Worm (Caenorhabditis elegans) whole organism, midembryonic: ENCODE measurements around the gene sdf-9.

Experiments used
- T22C8.4 ChIP-seq: fragments of 200-800 bp; sonication (Bioruptor generic); IDR thresholded peaks from 2 replicates; pipeline ENCODE4 v1.3.6; 2022; ENCODE audit warnings: missing genetic modification characterization, missing compliant biosample characterization
- cog-1 ChIP-seq: sonication (generic microtip); optimal IDR thresholded peaks from 2 replicates; lab custom pipeline; 2016; ENCODE audit warnings: missing genetic modification characterization, missing compliant biosample characterization
- flt-1 ChIP-seq: fragments of 200-800 bp; sonication (Bioruptor generic); IDR thresholded peaks from 2 replicates; pipeline ENCODE4 v1.3.6; 2022; ENCODE audit warnings: missing genetic modification characterization, missing compliant biosample characterization
- klf-2 ChIP-seq: fragments of 200-800 bp; sonication (Bioruptor generic); conservative IDR thresholded peaks from 2 replicates; pipeline ENCODE4 v1.3.6; 2022; ENCODE audit warnings: missing genetic modification reagents, missing genetic modification characterization, missing compliant biosample characterization
- med-1 ChIP-seq: sonication (generic microtip); optimal IDR thresholded peaks from 2 replicates; lab custom pipeline; 2017; ENCODE audit warnings: missing genetic modification characterization, mild to moderate bottlenecking, missing compliant biosample characterization, antibody characterized with exemption, missing genetic modification reagents; ENCODE audit not compliant: insufficient read depth
- ref-1 ChIP-seq: fragments of 200-800 bp; sonication (Bioruptor generic); conservative IDR thresholded peaks from 2 replicates; pipeline ENCODE4 v1.3.6; 2022; ENCODE audit warnings: missing genetic modification reagents, missing genetic modification characterization, missing compliant biosample characterization
- tab-1 ChIP-seq: fragments of 200-800 bp; sonication (Bioruptor generic); IDR thresholded peaks from 2 replicates; pipeline ENCODE4 v1.3.6; 2022; ENCODE audit warnings: missing genetic modification characterization, missing compliant biosample characterization
- ztf-23 ChIP-seq: fragments of 200-800 bp; sonication (Bioruptor generic); IDR thresholded peaks from 2 replicates; pipeline ENCODE4 v1.3.6; 2022; ENCODE audit warnings: missing genetic modification reagents, missing genetic modification characterization, missing compliant biosample characterization

DNA sequence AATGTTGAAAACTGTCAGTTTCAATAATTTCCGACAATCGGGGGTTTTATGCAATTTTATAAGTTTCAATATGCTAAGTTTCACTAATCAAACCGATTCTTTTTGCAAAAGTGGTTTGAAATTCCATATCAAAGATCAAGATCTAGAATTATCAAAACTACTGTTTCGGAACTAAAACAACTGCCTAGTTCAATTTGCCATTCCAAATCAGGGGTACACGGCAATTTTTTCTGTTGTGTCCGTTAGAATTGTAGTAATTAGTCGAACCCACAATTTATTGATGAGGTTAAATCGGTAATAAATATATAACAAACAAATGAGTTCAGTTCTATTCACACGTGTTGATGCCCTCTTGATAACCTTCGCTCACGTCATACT is 12.2 kb upstream of the sdf-9 start:
- no peak for TF ChIP-seq ztf-23 (GFP tag; lab: Robert Waterston, UW)
- TF ChIP-seq tab-1 (GFP tag; lab: Robert Waterston, UW), result no peak
- TF ChIP-seq klf-2 (GFP tag; lab: Robert Waterston, UW), result no peak
- TF ChIP-seq T22C8.4 (GFP tag; lab: Robert Waterston, UW), result no peak
- no peak for TF ChIP-seq cog-1 (tag; lab: Kevin White, UChicago)
- TF ChIP-seq flt-1 (GFP tag; lab: Robert Waterston, UW), result no peak
- TF ChIP-seq ref-1, result no peak
- no peak for TF ChIP-seq med-1 (GFP tag; lab: Kevin White, UChicago)
